Worm (Caenorhabditis elegans) whole organism, L2 larva: ENCODE data around the gene Y46C8AM.1.

Source experiments
- F13H6.1 ChIP-seq: sonication (generic microtip); optimal IDR thresholded peaks from 2 replicates; lab custom pipeline; 2016; ENCODE audit warnings: missing genetic modification characterization, missing compliant biosample characterization
- R02D3.7 ChIP-seq: fragments of 150-350 bp; optimal IDR thresholded peaks from 2 replicates; lab custom pipeline; 2014; ENCODE audit warnings: missing biosample characterization, missing genetic modification characterization
- Y55F3AM.14 ChIP-seq: fragments of 200-800 bp; sonication (Bioruptor generic); optimal IDR thresholded peaks from 2 replicates; lab custom pipeline; 2018; ENCODE audit warnings: mild to moderate bottlenecking, missing genetic modification characterization, missing compliant biosample characterization
- alr-1 ChIP-seq: fragments of 150-350 bp; optimal IDR thresholded peaks from 2 replicates; lab custom pipeline; 2014; ENCODE audit warnings: missing biosample characterization, missing genetic modification characterization
- aly-2 ChIP-seq: fragments of 150-350 bp; optimal IDR thresholded peaks from 2 replicates; lab custom pipeline; 2014; ENCODE audit warnings: missing biosample characterization, missing genetic modification characterization
- ama-1 ChIP-seq: fragments of 150-350 bp; optimal IDR thresholded peaks from 2 replicates; lab custom pipeline; 2018; ENCODE audit warnings: inconsistent platforms
- blmp-1 ChIP-seq: sonication (generic microtip); optimal IDR thresholded peaks from 2 replicates; lab custom pipeline; 2017; ENCODE audit warnings: missing genetic modification characterization, mild to moderate bottlenecking, missing compliant biosample characterization, antibody characterized with exemption, moderate library complexity; ENCODE audit not compliant: insufficient read depth
- ceh-16 ChIP-seq: fragments of 150-350 bp; optimal IDR thresholded peaks from 2 replicates; lab custom pipeline; 2014; ENCODE audit warnings: missing biosample characterization, missing genetic modification characterization
- ceh-82 ChIP-seq: fragments of 150-350 bp; optimal IDR thresholded peaks from 2 replicates; lab custom pipeline; 2014; ENCODE audit warnings: missing biosample characterization, missing genetic modification characterization
- crh-2 ChIP-seq: sonication (generic microtip); optimal IDR thresholded peaks from 2 replicates; lab custom pipeline; 2017; ENCODE audit warnings: missing biosample characterization, missing genetic modification characterization
- dmd-4 ChIP-seq: sonication (generic microtip); optimal IDR thresholded peaks from 2 replicates; lab custom pipeline; 2017; ENCODE audit warnings: missing biosample characterization, missing genetic modification characterization
- egl-27 ChIP-seq: sonication (generic microtip); optimal IDR thresholded peaks from 3 replicates; lab custom pipeline; 2017; ENCODE audit warnings: missing biosample characterization, missing genetic modification reagents, missing genetic modification characterization
- elt-3 ChIP-seq: sonication (generic microtip); optimal IDR thresholded peaks from 2 replicates; lab custom pipeline; 2017; ENCODE audit warnings: missing biosample characterization, missing genetic modification characterization
- fos-1 ChIP-seq: fragments of 150-350 bp; optimal IDR thresholded peaks from 2 replicates; lab custom pipeline; 2014; ENCODE audit warnings: missing biosample characterization, missing genetic modification characterization
- gmeb-1 ChIP-seq: fragments of 150-350 bp; optimal IDR thresholded peaks from 2 replicates; lab custom pipeline; 2014; ENCODE audit warnings: missing biosample characterization, missing genetic modification characterization
- lin-11 ChIP-seq: fragments of 150-350 bp; sonication (generic microtip); optimal IDR thresholded peaks from 2 replicates; lab custom pipeline; 2014; ENCODE audit warnings: missing biosample characterization, missing genetic modification characterization, inconsistent platforms, mixed read lengths
- lin-13 ChIP-seq: fragments of 150-350 bp; optimal IDR thresholded peaks from 2 replicates; lab custom pipeline; 2014; ENCODE audit warnings: missing biosample characterization, missing genetic modification reagents, missing genetic modification characterization
- lin-39 ChIP-seq: fragments of 150-350 bp; optimal IDR thresholded peaks from 2 replicates; lab custom pipeline; 2014; ENCODE audit warnings: missing biosample characterization, missing genetic modification reagents, missing genetic modification characterization
- mab-5 ChIP-seq: fragments of 150-350 bp; optimal IDR thresholded peaks from 2 replicates; lab custom pipeline; 2014; ENCODE audit warnings: missing biosample characterization, missing genetic modification characterization
- mbf-1 ChIP-seq: sonication (generic microtip); optimal IDR thresholded peaks from 2 replicates; lab custom pipeline; 2017; ENCODE audit warnings: missing biosample characterization, missing genetic modification characterization
- mdl-1 ChIP-seq, 2 experiments: fragments of 150-350 bp in 1 of 2; sonication (generic microtip) in 1 of 2; optimal IDR thresholded peaks; 2 replicates each; lab custom pipeline; 2017; ENCODE audit warnings: missing biosample characterization in 2 of 2, missing genetic modification characterization in 2 of 2
- nhr-10 ChIP-seq: sonication (generic microtip); optimal IDR thresholded peaks from 2 replicates; lab custom pipeline; 2017; ENCODE audit warnings: missing biosample characterization, missing genetic modification characterization
- nhr-12 ChIP-seq: fragments of 150-350 bp; optimal IDR thresholded peaks from 2 replicates; lab custom pipeline; 2014; ENCODE audit warnings: missing biosample characterization, missing genetic modification characterization
- nhr-21 ChIP-seq: fragments of 150-350 bp; optimal IDR thresholded peaks from 2 replicates; lab custom pipeline; 2014; ENCODE audit warnings: missing biosample characterization, missing genetic modification characterization
- nhr-23 ChIP-seq: fragments of 150-350 bp; optimal IDR thresholded peaks from 2 replicates; lab custom pipeline; 2014; ENCODE audit warnings: missing biosample characterization, missing genetic modification reagents, missing genetic modification characterization
- nhr-25 ChIP-seq: fragments of 150-350 bp; sonication (generic microtip); optimal IDR thresholded peaks from 3 replicates; lab custom pipeline; 2014; ENCODE audit warnings: missing biosample characterization, missing genetic modification characterization
- nhr-6 ChIP-seq: fragments of 150-350 bp; optimal IDR thresholded peaks from 2 replicates; lab custom pipeline; 2014; ENCODE audit warnings: missing biosample characterization, missing genetic modification characterization
- nhr-77 ChIP-seq: fragments of 150-350 bp; optimal IDR thresholded peaks from 2 replicates; lab custom pipeline; 2014; ENCODE audit warnings: missing biosample characterization, missing genetic modification characterization
- sem-4 ChIP-seq: fragments of 150-350 bp; optimal IDR thresholded peaks from 2 replicates; lab custom pipeline; 2014; ENCODE audit warnings: missing biosample characterization, missing genetic modification reagents, missing genetic modification characterization
- skn-1 ChIP-seq: sonication (generic microtip); optimal IDR thresholded peaks from 2 replicates; lab custom pipeline; 2017; ENCODE audit warnings: missing biosample characterization, missing genetic modification characterization
- sma-3 ChIP-seq: sonication (generic microtip); optimal IDR thresholded peaks from 2 replicates; lab custom pipeline; 2016; ENCODE audit warnings: missing genetic modification reagents, missing genetic modification characterization, missing compliant biosample characterization
- sma-9 ChIP-seq, 2 experiments: fragments of 150-350 bp in 1 of 2; sonication (generic microtip) in 1 of 2; optimal IDR thresholded peaks; 2 replicates each; lab custom pipeline; 2014 to 2016; ENCODE audit warnings: missing genetic modification characterization in 2 of 2, mild to moderate bottlenecking in 1 of 2, missing biosample characterization in 1 of 2, missing compliant biosample characterization in 1 of 2, missing genetic modification reagents in 1 of 2, moderate library complexity in 1 of 2
- snpc-4 ChIP-seq: fragments of 150-350 bp; optimal IDR thresholded peaks from 2 replicates; lab custom pipeline; 2014; ENCODE audit warnings: missing biosample characterization, missing genetic modification characterization
- unc-39 ChIP-seq: fragments of 150-350 bp; optimal IDR thresholded peaks from 2 replicates; lab custom pipeline; 2014; ENCODE audit warnings: missing biosample characterization, missing genetic modification characterization
- unc-55 ChIP-seq: fragments of 150-350 bp; sonication (generic microtip); optimal IDR thresholded peaks from 3 replicates; lab custom pipeline; 2014; ENCODE audit warnings: missing biosample characterization, missing genetic modification reagents, missing genetic modification characterization
- unc-62 ChIP-seq: fragments of 150-350 bp; optimal IDR thresholded peaks from 2 replicates; lab custom pipeline; 2014; ENCODE audit warnings: missing biosample characterization, missing genetic modification reagents, missing genetic modification characterization
- zag-1 ChIP-seq: fragments of 150-350 bp; optimal IDR thresholded peaks from 2 replicates; lab custom pipeline; 2014; ENCODE audit warnings: missing biosample characterization, missing genetic modification characterization
- ztf-1 ChIP-seq: fragments of 200-800 bp; sonication (Bioruptor generic); conservative IDR thresholded peaks from 2 replicates; pipeline ENCODE4 v1.3.6; 2022; ENCODE audit warnings: missing genetic modification characterization, missing compliant biosample characterization
- ztf-11 ChIP-seq: sonication (generic microtip); optimal IDR thresholded peaks from 2 replicates; lab custom pipeline; 2017; ENCODE audit warnings: missing biosample characterization, missing genetic modification characterization
- ztf-4 ChIP-seq: fragments of 150-350 bp; optimal IDR thresholded peaks from 2 replicates; lab custom pipeline; 2014; ENCODE audit warnings: missing biosample characterization, missing genetic modification characterization

The Y46C8AM.1 gene

DNA sequence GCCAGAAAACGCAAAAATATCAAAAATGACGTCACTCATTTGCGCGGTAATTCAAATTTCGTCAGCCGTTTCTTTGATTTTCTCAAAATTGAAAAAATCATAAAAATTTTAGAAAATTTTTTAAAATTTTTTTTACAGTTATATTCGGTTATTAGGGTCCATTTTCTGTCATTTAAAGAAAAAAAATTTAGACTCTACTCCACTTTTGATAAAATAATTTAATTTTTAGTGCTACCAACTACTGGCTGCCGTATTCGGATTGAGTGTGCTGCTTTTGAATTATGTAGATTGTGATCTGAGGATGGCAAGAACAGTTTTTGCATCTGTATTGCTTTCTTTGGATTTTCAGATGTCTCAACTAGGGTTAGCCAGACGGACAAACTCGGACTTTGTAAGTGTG, at the start of gene Y46C8AM.1:
TSS of gene Y46C8AM.1 (plus strand) at position 301 of the 400 bp plus-strand sequence.
- TF ChIP-seq blmp-1 (tag; lab: Kevin White, UChicago) (no peak), Y55F3AM.14 (GFP tag; lab: Kevin White, UChicago) (no peak), lin-39 (no peak), nhr-6 (tag; lab: Kevin White, UChicago) (no peak), ztf-11 (tag; lab: Kevin White, UChicago) (no peak), nhr-10 (tag; lab: Kevin White, UChicago) (no peak), snpc-4 (tag; lab: Kevin White, UChicago) (no peak), aly-2 (tag; lab: Kevin White, UChicago) (no peak), nhr-12 (tag; lab: Kevin White, UChicago) (no peak), egl-27 (tag; lab: Kevin White, UChicago) (no peak), nhr-23 (tag; lab: Kevin White, UChicago) (no peak), R02D3.7 (tag; lab: Kevin White, UChicago) (no peak), ztf-1 (no peak), alr-1 (tag; lab: Kevin White, UChicago) (no peak), elt-3 (tag; lab: Kevin White, UChicago) (no peak), skn-1 (tag; lab: Kevin White, UChicago) (no peak), crh-2 (tag; lab: Kevin White, UChicago) (no peak), zag-1 (tag; lab: Kevin White, UChicago) (no peak)
- TF ChIP-seq, all 48 proteins: peak for 0

- TF ChIP-seq ztf-11 (tag; lab: Kevin White, UChicago) (no peak), unc-62 (GFP tag; lab: Kevin White, UChicago) (no peak), nhr-77 (tag; lab: Kevin White, UChicago) (no peak), snpc-4 (tag; lab: Kevin White, UChicago) (no peak), ceh-82 (no peak), ama-1 (no peak), nhr-25 (no peak), egl-27 (tag; lab: Kevin White, UChicago) (no peak), ztf-1 (no peak), fos-1 (tag; lab: Kevin White, UChicago) (no peak), zag-1 (tag; lab: Kevin White, UChicago) (no peak), unc-39 (no peak), nhr-23 (tag; lab: Kevin White, UChicago) (no peak), alr-1 (tag; lab: Kevin White, UChicago) (no peak), nhr-10 (tag; lab: Kevin White, UChicago) (no peak), mab-5 (tag; lab: Kevin White, UChicago) (no peak), dmd-4 (tag; lab: Kevin White, UChicago) (no peak), nhr-21 (tag; lab: Kevin White, UChicago) (no peak)
Measured at ce11 chrIV:3914462-3914861, 48.2 kb upstream of the Y46C8AM.1 start, which contains the start of gene F56D6.19. Gene F56D6.19 (plus strand): TSS chrIV:3914762.

DNA sequence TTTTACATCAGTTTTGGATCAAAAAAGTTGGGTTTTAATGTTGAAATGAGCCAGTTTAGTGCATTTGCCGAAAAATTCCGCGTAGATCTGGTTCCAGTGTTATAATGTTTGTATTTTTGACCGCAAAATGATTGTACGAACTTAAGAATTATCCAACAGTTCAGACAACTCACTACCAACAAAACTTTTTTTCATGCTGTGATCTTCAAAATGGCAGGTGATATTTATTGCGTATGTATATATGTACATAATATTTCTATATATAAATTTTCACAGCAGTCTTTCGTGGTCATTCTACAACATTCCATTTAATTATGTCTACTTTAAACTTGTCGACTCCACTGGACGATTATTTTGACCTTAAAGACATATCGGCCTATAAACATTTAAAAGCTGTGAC, 47.4 kb upstream of the Y46C8AM.1 start, which contains the start of gene srz-20:
TSS of gene srz-20 (plus strand) at position 301 of the 400 bp plus-strand sequence.
- TF ChIP-seq R02D3.7 (tag; lab: Kevin White, UChicago), result no peak
- TF ChIP-seq gmeb-1, result no peak
- no peak for TF ChIP-seq nhr-77 (tag; lab: Kevin White, UChicago)
- TF ChIP-seq ztf-11 (tag; lab: Kevin White, UChicago), result no peak
- no peak for TF ChIP-seq mdl-1 (tag; optimal IDR thresholded peaks at IDR 0.05; lab: Kevin White, UChicago)
- no peak for TF ChIP-seq nhr-10 (tag; lab: Kevin White, UChicago)
- no peak for TF ChIP-seq zag-1 (tag; lab: Kevin White, UChicago)
- TF ChIP-seq mbf-1 (tag; lab: Kevin White, UChicago), result no peak
- no peak for TF ChIP-seq nhr-25
- no peak for TF ChIP-seq skn-1 (tag; lab: Kevin White, UChicago)
- no peak for TF ChIP-seq sem-4 (tag; lab: Kevin White, UChicago)
- TF ChIP-seq nhr-6 (tag; lab: Kevin White, UChicago), result no peak
- no peak for TF ChIP-seq lin-11 (tag; lab: Kevin White, UChicago)

ce11 chrIV:3917405-3917804, 45.3 kb upstream of the Y46C8AM.1 start, which contains the start of gene F56D6.14:
Gene F56D6.14 (plus strand): TSS chrIV:3917705.
- TF ChIP-seq nhr-10 (tag; lab: Kevin White, UChicago), result no peak
- TF ChIP-seq lin-11 (tag; lab: Kevin White, UChicago), result no peak
- no peak for TF ChIP-seq Y55F3AM.14 (GFP tag; lab: Kevin White, UChicago)
- TF ChIP-seq fos-1 (tag; lab: Kevin White, UChicago), result no peak
- no peak for TF ChIP-seq ceh-16 (tag; lab: Kevin White, UChicago)
- TF ChIP-seq ama-1, result no peak
- no peak for TF ChIP-seq ztf-4 (tag; lab: Kevin White, UChicago)
- TF ChIP-seq mbf-1 (tag; lab: Kevin White, UChicago), result no peak
- TF ChIP-seq zag-1 (tag; lab: Kevin White, UChicago), result no peak
- no peak for TF ChIP-seq nhr-77 (tag; lab: Kevin White, UChicago)
- TF ChIP-seq lin-13 (GFP tag; lab: Kevin White, UChicago), result no peak
- no peak for TF ChIP-seq unc-55
- TF ChIP-seq nhr-12 (tag; lab: Kevin White, UChicago), result no peak
- TF ChIP-seq mdl-1 (tag; optimal IDR thresholded peaks at IDR 0.05; lab: Kevin White, UChicago), result no peak
- TF ChIP-seq sma-3 (GFP tag; lab: Kevin White, UChicago), result no peak
- no peak for TF ChIP-seq sma-9 (GFP tag; optimal IDR thresholded peaks at IDR 0.05; lab: Kevin White, UChicago)
- no peak for TF ChIP-seq sma-9 (tag; optimal IDR thresholded peaks at IDR 0.05; lab: Kevin White, UChicago)
- TF ChIP-seq F13H6.1 (tag; lab: Kevin White, UChicago), result no peak
- TF ChIP-seq nhr-21 (tag; lab: Kevin White, UChicago), result no peak
- TF ChIP-seq, all 48 proteins: peak for 0
